Fruit fly (Drosophila melanogaster) whole organism, adult: ENCODE measurements around the gene ZnT63C.

Source experiments
- CG33017 ChIP-seq: fragments of 200-800 bp; sonication (Bioruptor generic); optimal IDR thresholded peaks from 2 replicates; lab custom pipeline; 2018; ENCODE audit warnings: missing biosample characterization, mild to moderate bottlenecking, missing genetic modification characterization, moderate library complexity
- Clk ChIP-seq: fragments of 200-800 bp; sonication (Bioruptor generic); optimal IDR thresholded peaks from 2 replicates; lab custom pipeline; 2017; ENCODE audit warnings: missing biosample characterization, missing genetic modification characterization
- Crg-1 ChIP-seq: fragments of 200-800 bp; sonication (Bioruptor generic); optimal IDR thresholded peaks from 2 replicates; lab custom pipeline; 2016; ENCODE audit warnings: missing biosample characterization, missing genetic modification characterization
- Hr96 ChIP-seq: fragments of 200-800 bp; sonication (Bioruptor generic); optimal IDR thresholded peaks from 2 replicates; lab custom pipeline; 2016; ENCODE audit warnings: missing biosample characterization, missing genetic modification characterization
- Mnt ChIP-seq: fragments of 200-800 bp; sonication (Bioruptor generic); optimal IDR thresholded peaks from 2 replicates; lab custom pipeline; 2016; ENCODE audit warnings: missing biosample characterization, mild to moderate bottlenecking, missing genetic modification characterization
- cnc ChIP-seq, 2 experiments: fragments of >200 bp; optimal IDR thresholded peaks; 2 replicates each; lab custom pipeline; 2017
- kay ChIP-seq: fragments of 200-800 bp; sonication (Bioruptor generic); peaks from one replicate; lab custom pipeline; 2016; ENCODE audit warnings: missing biosample characterization, missing genetic modification characterization, borderline replicate concordance
- ovo ChIP-seq: fragments of 200-800 bp; sonication (Bioruptor generic); optimal IDR thresholded peaks from 2 replicates; lab custom pipeline; 2016; ENCODE audit warnings: missing biosample characterization, missing genetic modification characterization
- pad ChIP-seq: fragments of 200-800 bp; sonication (Bioruptor generic); optimal IDR thresholded peaks from 3 replicates; lab custom pipeline; 2017; ENCODE audit warnings: missing biosample characterization, missing genetic modification characterization, mild to moderate bottlenecking, moderate library complexity, missing genetic modification reagents
- toe ChIP-seq: fragments of 200-800 bp; sonication (Bioruptor generic); optimal IDR thresholded peaks from 2 replicates; lab custom pipeline; 2016; ENCODE audit warnings: missing biosample characterization, missing genetic modification characterization

DNA sequence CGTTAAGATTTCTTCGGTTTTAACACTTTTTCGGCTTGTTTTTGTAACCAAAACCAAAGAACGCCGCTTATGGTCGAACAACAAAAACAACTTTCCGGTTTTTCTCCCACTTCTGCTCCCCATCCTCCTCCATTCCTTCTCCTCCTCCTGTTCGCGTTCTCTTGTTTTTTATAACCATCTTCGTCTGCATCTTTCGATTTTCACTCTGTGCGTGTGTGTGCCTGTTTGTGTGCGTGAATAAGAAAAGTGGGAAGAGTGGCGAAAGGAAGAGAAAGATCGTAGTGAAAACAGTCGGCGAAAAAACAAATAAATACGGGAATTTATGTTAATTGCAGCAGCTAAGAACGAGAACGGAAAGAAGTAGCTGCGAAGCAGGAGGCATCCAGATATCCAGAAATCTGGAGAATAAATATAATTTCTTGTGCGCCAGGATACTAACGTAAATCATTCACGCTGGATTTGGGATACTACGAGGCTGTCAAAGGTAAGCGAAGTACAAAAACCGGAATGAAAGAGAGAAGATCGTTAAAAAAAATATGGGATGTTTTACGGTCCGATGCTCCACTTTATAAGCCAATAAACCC, 33.9 kb downstream of the ZnT63C start:
- TF ChIP-seq Crg-1 (GFP tag; lab: Kevin White, UChicago) (no peak), Hr96 (no peak), pad (GFP tag; lab: Kevin White, UChicago) (no peak), cnc (optimal IDR thresholded peaks at IDR 0.05; lab: Kevin White, UChicago) (no peak), Clk (no peak), ovo (GFP tag; lab: Kevin White, UChicago) (no peak), Mnt (GFP tag; lab: Kevin White, UChicago) (no peak), CG33017 (no peak), toe (GFP tag; lab: Kevin White, UChicago) (no peak), kay (no peak)
